Fruit fly (Drosophila melanogaster): ENCODE results near the gene PAN3.

PAN3 gene

DNA sequence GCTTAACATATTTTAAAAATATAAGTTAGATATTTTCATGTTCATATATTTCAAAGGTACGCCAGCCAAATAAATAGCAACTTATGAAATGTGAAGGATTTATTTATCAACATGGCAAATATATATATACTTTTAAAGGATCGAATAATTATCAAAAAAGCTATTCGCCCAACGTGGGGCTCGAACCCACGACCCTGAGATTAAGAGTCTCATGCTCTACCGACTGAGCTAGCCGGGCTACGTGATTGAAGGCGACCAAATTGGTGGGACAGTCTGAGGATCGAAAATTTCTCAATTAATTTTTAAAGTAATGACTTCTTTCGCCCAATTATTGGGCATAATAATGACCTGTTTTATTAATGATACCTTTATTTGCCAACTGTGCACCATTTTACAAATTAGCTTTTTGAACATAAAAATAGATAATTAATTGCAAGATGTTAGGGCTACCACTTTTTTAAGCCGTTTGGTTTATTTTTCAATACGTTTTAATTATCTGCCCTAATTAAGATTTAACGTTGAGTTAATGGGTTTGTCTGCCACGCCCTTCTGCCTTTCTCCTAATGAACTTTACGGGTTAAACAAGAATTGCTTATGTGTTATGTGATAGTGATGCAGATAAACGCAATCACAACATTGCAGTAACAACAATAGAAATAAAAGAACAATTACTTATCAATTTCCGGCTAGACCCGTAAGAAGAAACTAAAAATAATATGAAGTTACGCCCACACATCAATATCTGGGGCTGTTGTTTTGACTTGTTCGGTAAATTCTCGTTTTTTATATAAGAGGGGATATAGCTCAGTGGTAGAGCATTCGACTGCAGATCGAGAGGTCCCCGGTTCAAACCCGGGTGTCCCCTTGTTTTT, 26.0 kb downstream of the PAN3 start:
- TF ChIP-seq CrebA (GFP tag; optimal IDR thresholded peaks at IDR 0.05; ENCODE audit: borderline replicate concordance) = peak; percentile 1
- TF ChIP-seq Myc (optimal IDR thresholded peaks at IDR 0.05) = no peak
- TF ChIP-seq Jra (GFP tag; optimal IDR thresholded peaks at IDR 0.05) = no peak
- TF ChIP-seq OdsH (GFP tag; optimal IDR thresholded peaks at IDR 0.05) = no peak
- TF ChIP-seq sv (GFP tag; optimal IDR thresholded peaks at IDR 0.05) = no peak
- no peak for TF ChIP-seq dl (GFP tag; optimal IDR thresholded peaks at IDR 0.05; ENCODE audit: insufficient read depth in 1 of 2, partially characterized antibody in 2 of 2)
- no peak for TF ChIP-seq jim (GFP tag; optimal IDR thresholded peaks at IDR 0.05)
- TF ChIP-seq foxo (GFP tag; optimal IDR thresholded peaks at IDR 0.05) = no peak
- TF ChIP-seq Dif (GFP tag; optimal IDR thresholded peaks at IDR 0.05; ENCODE audit: partially characterized antibody) = peak; percentile 22
- no peak for TF ChIP-seq Sp1 (GFP tag; optimal IDR thresholded peaks at IDR 0.05)
- no peak for TF ChIP-seq tai (GFP tag; optimal IDR thresholded peaks at IDR 0.05)
- no peak for TF ChIP-seq CG32264 (GFP tag; optimal IDR thresholded peaks at IDR 0.05)
- no peak for TF ChIP-seq woc (GFP tag; optimal IDR thresholded peaks at IDR 0.05)

DNA sequence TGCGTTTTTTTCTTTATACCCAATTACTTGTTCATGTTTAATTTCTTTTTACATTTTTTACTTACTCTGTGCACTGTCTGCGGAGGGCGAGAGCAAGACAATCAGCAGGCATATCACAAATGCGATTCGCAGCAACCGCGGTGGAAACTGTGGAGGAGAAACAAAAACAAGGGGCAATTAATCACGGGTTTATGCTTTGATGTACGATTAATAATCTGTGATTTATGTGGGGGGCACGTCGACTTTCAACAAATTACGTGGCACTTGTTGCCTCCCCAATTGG, 26.6 kb downstream of the PAN3 start:
- no peak for TF ChIP-seq psq (GFP tag; optimal IDR thresholded peaks at IDR 0.05)

DNA sequence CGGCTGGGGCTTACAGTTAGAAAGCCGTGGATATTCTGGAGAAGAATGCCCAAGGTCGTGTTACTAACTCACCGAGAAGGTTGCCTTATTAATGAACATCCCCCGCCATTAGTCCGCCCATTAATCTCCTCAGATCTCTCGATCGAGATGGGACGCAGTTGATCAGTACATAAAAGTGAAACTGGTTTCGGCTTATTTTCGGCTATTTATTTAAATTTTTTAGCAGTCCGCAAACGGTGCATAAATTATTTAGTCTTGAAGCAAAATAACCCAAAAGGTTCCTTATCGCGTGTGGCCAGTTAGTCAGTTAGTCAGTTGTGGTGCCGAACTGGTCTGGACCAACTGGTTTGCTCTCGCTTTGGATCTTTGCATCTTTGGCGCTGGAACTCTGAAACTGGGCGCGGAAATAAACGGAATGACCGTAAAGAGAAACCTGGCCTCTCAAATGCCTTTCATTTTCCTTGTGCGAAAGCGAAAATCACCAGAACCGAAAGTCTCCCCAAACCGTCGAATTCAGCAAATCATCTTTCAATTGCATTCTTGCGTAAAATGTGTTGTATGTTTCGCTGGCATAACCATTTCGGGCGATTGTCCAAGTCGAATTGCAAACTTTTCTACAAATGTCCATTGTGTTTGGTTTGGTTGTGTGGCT, 28.0 kb downstream of the PAN3 start:
- TF ChIP-seq Myc (optimal IDR thresholded peaks at IDR 0.05) (no peak), fru (GFP tag; optimal IDR thresholded peaks at IDR 0.05) (no peak)

DNA sequence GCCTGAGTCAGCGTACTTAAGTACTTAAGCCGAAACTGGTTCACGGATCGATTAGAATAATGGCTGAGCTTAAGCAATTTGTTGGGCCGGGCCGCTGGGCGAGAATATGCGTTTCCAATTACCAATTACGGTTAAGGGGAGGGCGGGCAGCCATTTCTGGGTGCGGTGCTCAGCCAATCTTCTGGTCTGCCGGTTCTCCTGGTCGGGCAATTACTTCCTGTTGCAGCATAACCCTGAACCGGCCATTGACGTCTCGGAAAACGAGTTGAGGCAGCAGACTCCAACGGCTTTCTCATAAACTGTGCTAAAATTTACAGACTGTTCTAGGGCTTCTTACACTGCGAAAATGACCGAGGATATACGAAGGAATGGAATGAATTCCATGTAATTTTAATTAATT, 30.2 kb downstream of the PAN3 start:
- TF ChIP-seq N (GFP tag; optimal IDR thresholded peaks at IDR 0.05) = no peak

DNA sequence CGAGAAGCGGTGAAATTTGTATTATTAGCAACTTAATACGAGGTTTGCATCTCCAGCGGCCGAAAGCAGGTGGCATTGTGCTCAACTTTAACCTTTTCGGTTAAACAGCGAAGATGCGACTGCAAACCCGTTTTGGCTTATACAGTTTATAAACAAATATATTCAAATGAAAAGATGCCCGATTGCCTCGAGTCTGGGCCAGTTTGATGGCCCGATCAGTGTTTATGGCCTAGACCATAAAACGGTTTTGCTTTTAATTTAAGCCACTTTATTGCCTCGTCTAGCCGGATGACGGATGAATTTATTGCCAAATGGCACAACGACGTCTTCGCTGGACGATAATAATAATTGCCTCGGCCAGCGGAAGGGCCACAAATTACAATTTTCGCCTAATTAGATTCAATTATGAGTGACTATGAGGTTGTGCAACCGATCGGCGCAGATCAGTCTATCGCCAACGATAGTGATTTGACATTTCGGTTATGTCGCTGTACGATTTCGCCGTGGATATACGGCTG, 31.6 kb downstream of the PAN3 start:
- TF ChIP-seq Rel (GFP tag; optimal IDR thresholded peaks at IDR 0.05) (no peak), Rel (tag; optimal IDR thresholded peaks at IDR 0.05) (no peak), sage (GFP tag; optimal IDR thresholded peaks at IDR 0.05) (no peak), tai (GFP tag; optimal IDR thresholded peaks at IDR 0.05) (no peak), Hr83 (GFP tag; optimal IDR thresholded peaks at IDR 0.05; ENCODE audit: poor library complexity, severe bottlenecking) (no peak), pan (optimal IDR thresholded peaks at IDR 0.05) (no peak), rgr (GFP tag; optimal IDR thresholded peaks at IDR 0.05) (no peak), Hr78 (GFP tag; optimal IDR thresholded peaks at IDR 0.05) (no peak), foxo (GFP tag; optimal IDR thresholded peaks at IDR 0.05) (no peak), Vsx2 (GFP tag; optimal IDR thresholded peaks at IDR 0.05; ENCODE audit: partially characterized antibody) (no peak), Jra (GFP tag; optimal IDR thresholded peaks at IDR 0.05) (no peak), psq (GFP tag; optimal IDR thresholded peaks at IDR 0.05) (no peak), dmrt93B (GFP tag; optimal IDR thresholded peaks at IDR 0.05) (no peak), HLH106 (tag; optimal IDR thresholded peaks at IDR 0.05) (no peak), Sp1 (GFP tag; optimal IDR thresholded peaks at IDR 0.05) (no peak), N (GFP tag; optimal IDR thresholded peaks at IDR 0.05) (no peak), dl (GFP tag; optimal IDR thresholded peaks at IDR 0.05; ENCODE audit: insufficient read depth in 1 of 2, partially characterized antibody in 2 of 2) (no peak), CG32264 (GFP tag; optimal IDR thresholded peaks at IDR 0.05) (no peak), sv (GFP tag; optimal IDR thresholded peaks at IDR 0.05) (no peak), h (GFP tag; optimal IDR thresholded peaks at IDR 0.05) (no peak), ey (GFP tag; optimal IDR thresholded peaks at IDR 0.05) (no peak)

DNA sequence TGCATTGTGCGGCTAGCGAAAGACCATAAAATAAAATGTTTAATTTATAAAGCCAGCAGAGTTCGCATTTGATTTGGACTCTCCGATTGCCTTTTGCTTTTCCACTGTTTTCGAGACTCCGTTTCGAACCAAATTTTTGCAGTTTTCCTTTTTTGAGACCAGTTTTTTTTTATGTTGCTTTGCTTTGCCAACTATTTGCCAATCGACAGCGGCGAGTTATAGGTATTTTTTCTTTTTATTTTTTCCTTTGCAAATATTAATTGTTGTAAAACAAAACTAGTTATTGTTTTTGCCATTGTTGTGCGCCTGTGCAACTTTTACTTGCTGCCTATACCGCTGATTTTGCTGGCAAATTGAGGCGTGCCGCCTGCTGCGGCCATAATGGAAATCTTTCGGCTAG, 34.6 kb downstream of the PAN3 start:
- TF ChIP-seq jim (GFP tag; optimal IDR thresholded peaks at IDR 0.05) (no peak), CG9705 (GFP tag; optimal IDR thresholded peaks at IDR 0.05) (no peak), N (GFP tag; optimal IDR thresholded peaks at IDR 0.05) (no peak), Rel (GFP tag; optimal IDR thresholded peaks at IDR 0.05) (no peak), Rel (tag; optimal IDR thresholded peaks at IDR 0.05) (no peak), h (GFP tag; optimal IDR thresholded peaks at IDR 0.05) (no peak), lola (GFP tag; optimal IDR thresholded peaks at IDR 0.05) (no peak), dl (GFP tag; optimal IDR thresholded peaks at IDR 0.05; ENCODE audit: insufficient read depth in 1 of 2, partially characterized antibody in 2 of 2) (no peak), Jra (GFP tag; optimal IDR thresholded peaks at IDR 0.05) (no peak), OdsH (GFP tag; optimal IDR thresholded peaks at IDR 0.05) (no peak), HLH106 (tag; optimal IDR thresholded peaks at IDR 0.05) (no peak), Sp1 (GFP tag; optimal IDR thresholded peaks at IDR 0.05) (no peak), sv (GFP tag; optimal IDR thresholded peaks at IDR 0.05) (no peak), dsf (GFP tag; optimal IDR thresholded peaks at IDR 0.05; ENCODE audit: borderline replicate concordance) (no peak), CrebA (GFP tag; optimal IDR thresholded peaks at IDR 0.05; ENCODE audit: borderline replicate concordance) (no peak), brk (GFP tag; optimal IDR thresholded peaks at IDR 0.05) (no peak), Hnf4 (GFP tag; optimal IDR thresholded peaks at IDR 0.05) (no peak), usp (GFP tag; optimal IDR thresholded peaks at IDR 0.05) (no peak), tai (GFP tag; optimal IDR thresholded peaks at IDR 0.05) (no peak), sage (GFP tag; optimal IDR thresholded peaks at IDR 0.05) (no peak), Vsx2 (GFP tag; optimal IDR thresholded peaks at IDR 0.05; ENCODE audit: partially characterized antibody) (no peak)
